Worm (Caenorhabditis elegans) whole organism, dauer: ENCODE results near the gene nhr-256.

Source experiments
- unc-62 ChIP-seq: sonication (generic microtip); optimal IDR thresholded peaks from 2 replicates; lab custom pipeline; 2017; ENCODE audit warnings: missing biosample characterization, missing genetic modification reagents, missing genetic modification characterization

nhr-256 gene

ce11 chrV:1751449-1751848 is 7.9 kb downstream of the nhr-256 start, which contains the start of gene srh-199:
TSS of gene srh-199 (minus strand) at chrV:1751549.
- no peak for TF ChIP-seq unc-62 (GFP tag; lab: Kevin White, UChicago)

ce11 chrV:1752496-1752895 is 8.9 kb downstream of the nhr-256 start, which contains the start of gene ZK697.1:
TSS of gene ZK697.1 (plus strand) at chrV:1752796.
- no peak for TF ChIP-seq unc-62 (GFP tag; lab: Kevin White, UChicago)

ce11 chrV:1755589-1755988 is 12.0 kb downstream of the nhr-256 start, which contains the start of gene ZK697.14:
TSS of gene ZK697.14 (minus strand) at chrV:1755689.
- TF ChIP-seq unc-62 (GFP tag; lab: Kevin White, UChicago) = no peak

DNA sequence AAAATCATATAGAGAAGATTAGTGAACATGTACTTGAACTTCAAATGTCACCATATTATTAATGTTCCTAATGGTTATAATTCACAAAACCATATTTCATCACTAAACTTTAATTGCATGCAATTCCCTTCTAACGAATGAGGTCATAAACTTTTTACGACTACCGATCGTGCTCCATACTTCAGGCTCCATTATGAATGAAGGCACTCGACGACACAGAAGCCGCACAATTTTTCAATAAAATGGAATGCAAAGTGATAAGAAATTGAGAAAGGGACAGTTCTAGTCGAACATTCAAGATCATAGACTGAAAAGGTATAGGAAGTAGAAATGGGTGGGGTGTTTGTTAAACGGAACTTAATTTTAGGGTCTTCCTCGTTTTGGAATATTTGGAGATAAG is 12.5 kb downstream of the nhr-256 start:
- TF ChIP-seq unc-62 (GFP tag; lab: Kevin White, UChicago) = no peak

DNA sequence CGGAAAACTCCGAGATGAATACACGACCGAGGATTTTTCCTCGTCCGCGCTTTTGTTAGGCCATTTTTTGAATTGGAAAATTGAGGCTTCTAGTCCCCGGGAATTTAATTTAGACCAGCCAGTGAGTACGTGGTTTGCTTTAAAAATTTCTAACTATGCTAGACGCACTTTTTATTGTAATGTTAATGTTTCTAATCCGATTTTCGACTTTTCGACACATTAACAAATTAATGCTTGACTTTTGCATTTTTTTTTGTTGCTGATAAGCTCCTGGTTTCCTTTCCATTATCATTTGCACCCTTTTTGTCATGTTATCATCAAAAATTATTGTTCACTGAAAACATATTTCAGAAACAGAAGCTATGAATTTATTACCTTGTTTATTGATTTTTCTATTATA is 13.3 kb downstream of the nhr-256 start, which contains the start of gene clec-204:
Gene clec-204 (plus strand): TSS at position 301 of the 400 bp plus-strand sequence.
- TF ChIP-seq unc-62 (GFP tag; lab: Kevin White, UChicago) = no peak

DNA sequence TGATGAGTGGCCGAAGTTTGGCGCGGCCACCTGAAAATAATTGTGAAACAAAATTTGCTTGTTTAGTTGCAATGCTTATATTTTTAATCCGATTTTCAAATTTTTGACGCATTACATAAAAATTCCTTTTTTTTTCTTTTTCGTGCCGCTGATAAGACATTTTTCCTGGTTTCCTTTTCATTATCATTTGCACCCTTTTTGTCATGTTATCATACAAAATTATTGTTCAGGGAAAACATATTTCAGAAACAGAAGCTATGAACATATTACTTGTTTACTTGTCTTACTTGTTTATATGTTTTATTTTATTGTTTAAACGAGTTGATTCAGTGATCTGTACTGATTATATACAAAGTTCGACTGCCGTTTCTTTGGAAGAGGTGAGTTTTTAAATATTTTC is 17.1 kb downstream of the nhr-256 start, which contains the start of gene clec-205:
Gene clec-205 (plus strand): TSS at position 212 of the 400 bp plus-strand sequence.
- no peak for TF ChIP-seq unc-62 (GFP tag; lab: Kevin White, UChicago)

DNA sequence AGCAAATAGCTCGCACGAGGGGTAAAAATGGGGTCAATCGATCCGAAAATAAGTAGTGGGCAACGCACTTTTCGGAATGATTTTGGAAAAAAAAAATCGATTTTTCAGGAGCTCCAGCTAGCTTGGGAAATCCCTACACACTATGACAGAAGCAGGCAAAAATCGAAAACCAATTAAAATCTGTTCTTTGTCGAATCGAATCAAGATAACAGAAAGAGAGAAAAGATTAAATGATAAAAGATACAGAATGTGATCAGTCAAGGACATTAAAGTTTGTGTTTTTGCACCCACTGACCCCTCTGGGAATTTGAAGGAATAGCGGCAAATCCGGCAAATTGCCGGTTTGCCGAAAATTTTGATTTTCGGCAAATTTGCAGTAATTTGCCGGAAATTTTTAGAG is 23.9 kb downstream of the nhr-256 start:
- TF ChIP-seq unc-62 (GFP tag; lab: Kevin White, UChicago) = no peak

ce11 chrV:1771727-1772126 is 28.2 kb downstream of the nhr-256 start, which contains the start of gene dhs-13:
TSS of gene dhs-13 (minus strand) at chrV:1771734.
- no peak for TF ChIP-seq unc-62 (GFP tag; lab: Kevin White, UChicago)

- no peak for TF ChIP-seq unc-62 (GFP tag; lab: Kevin White, UChicago)
These were observed 29.5 kb downstream of the nhr-256 start for ce11 chrV:1773120-1773519.

DNA sequence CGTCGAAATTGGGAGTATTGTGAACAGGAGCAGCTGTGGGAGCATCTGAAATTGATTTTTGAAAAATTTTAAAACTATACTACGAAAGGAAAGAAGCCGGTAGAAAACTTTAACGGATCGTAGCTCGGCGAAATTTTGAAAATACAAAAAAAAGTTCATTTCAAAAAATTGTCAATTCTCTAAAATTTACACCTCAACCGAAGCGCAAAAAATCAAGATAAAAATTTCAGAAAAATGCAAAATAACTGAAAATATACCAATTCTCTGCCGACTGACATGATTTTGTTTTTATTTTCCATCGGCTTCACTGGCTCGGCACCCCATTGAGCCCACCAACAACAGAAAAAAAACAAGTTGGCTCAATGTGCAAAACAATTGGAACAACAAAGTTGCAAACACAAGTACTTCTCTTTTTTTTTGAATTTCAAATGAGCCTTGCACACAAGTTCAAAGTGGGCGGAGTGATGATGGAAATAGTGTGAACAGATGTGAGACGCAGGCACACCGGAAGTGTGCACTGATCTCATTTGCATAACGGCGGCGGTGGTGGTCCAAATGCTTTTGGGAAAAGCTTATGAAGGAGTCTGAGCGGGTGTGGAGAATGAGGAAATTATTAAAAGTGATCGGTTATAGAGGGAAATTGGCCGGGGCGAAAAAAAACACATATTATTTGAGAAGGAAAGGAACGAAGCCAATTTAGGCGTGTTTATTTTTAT is 31.5 kb downstream of the nhr-256 start, which contains the start of gene F36H9.7:
Gene F36H9.7 (minus strand): TSS at position 51 of the 716 bp plus-strand sequence.
- no peak for TF ChIP-seq unc-62 (GFP tag; lab: Kevin White, UChicago)

DNA sequence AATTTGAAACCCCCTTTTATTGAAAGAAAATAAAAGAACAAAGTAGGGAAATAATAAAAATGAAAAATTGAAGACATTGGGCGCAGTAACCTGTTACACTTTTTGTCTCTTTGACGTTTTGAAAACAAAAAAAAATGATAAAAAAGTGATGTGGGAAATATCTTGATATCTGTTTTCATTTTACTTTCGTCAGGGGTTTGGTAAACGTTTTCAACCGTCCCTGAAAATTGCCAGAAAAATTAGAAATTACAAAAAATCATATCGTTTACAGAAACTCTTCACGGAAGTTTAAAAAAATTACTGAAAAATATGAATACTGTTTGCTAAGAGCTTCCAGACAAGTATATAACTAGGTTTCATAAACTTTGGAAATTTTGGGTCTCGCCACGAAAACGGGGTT is 35.6 kb downstream of the nhr-256 start, which contains the start of gene F36H9.4:
Gene F36H9.4 (minus strand): TSS at position 101 of the 400 bp plus-strand sequence.
- no peak for TF ChIP-seq unc-62 (GFP tag; lab: Kevin White, UChicago)

DNA sequence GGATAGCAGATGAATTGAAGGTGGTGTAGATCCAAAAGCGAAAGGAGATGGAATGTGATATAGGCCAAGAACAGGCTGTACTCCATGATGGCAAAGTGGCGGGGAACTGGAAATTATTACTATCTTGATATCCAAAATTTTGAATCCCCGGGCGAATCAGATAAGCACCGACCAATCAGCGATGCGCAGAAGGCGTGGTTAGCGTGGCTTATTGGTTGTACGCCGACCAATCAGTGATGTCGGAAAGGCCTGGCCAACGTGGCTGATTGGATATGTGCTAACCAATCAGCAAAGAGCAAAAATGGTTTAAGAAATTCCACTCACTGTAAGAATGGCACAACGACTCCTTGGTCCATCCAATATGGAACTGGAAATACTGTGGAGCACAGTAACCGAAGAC is 36.4 kb downstream of the nhr-256 start:
- TF ChIP-seq unc-62 (GFP tag; lab: Kevin White, UChicago) = no peak

ce11 chrV:1781922-1782321 is 38.4 kb downstream of the nhr-256 start, which contains the start of gene F36H9.5:
TSS of gene F36H9.5 (minus strand) at chrV:1782022.
- no peak for TF ChIP-seq unc-62 (GFP tag; lab: Kevin White, UChicago)

- TF ChIP-seq unc-62 (GFP tag; lab: Kevin White, UChicago) = no peak
These were observed 44.6 kb downstream of the nhr-256 start, which contains the start of gene F36H9.2 for ce11 chrV:1788157-1788556. TSS of gene F36H9.2 (plus strand) at chrV:1788457.

DNA sequence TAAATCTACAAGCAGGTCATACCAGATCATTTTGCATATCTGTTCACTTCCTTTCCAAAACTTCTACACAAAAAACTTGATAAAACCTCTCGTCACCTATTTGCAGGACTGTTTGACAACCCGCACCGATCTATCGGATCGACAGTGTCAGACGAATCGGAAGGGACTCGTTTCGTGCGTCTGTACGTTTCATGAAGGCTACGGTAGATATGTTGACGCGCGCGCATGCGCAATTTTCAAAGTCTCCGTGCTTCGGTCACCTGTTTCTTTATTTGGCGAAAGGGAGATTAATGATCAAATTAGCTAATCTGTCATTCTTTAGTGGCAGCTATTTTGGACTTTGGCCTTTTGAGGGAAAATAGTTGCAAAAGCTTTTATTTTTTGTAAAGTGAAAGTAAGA is 45.9 kb downstream of the nhr-256 start:
- TF ChIP-seq unc-62 (GFP tag; lab: Kevin White, UChicago) = no peak

DNA sequence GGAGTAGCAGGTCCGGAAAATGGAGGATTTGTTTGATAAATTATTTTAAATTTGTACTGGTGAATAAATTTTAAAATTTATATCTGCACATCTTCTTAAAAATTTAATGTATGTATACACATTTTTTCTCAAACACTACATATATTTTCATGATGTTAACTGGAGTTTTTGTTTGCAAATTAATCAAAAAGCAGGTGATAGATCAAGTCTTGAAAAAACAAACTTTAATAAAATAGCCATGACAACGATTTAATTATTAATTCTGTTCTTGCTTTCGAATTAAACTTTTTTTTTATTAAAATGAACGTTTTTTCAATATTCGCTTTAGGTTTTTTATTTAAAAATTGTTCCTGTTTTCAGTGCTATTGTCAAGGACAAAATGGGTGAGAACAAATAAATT is 50.6 kb downstream of the nhr-256 start, which contains the start of gene F36H9.1:
Gene F36H9.1 (plus strand): TSS at position 301 of the 400 bp plus-strand sequence.
- no peak for TF ChIP-seq unc-62 (GFP tag; lab: Kevin White, UChicago)
